Worm (Caenorhabditis elegans): ENCODE data around the gene srz-79.

Gene srz-79

ce11 chrIV:3539872-3540271 is 46.5 kb downstream of the srz-79 start, which contains the start of gene B0212.3:
Gene B0212.3, plus strand, starts transcription at chrIV:3540172.
- no peak for TF ChIP-seq egl-27 (tag; optimal IDR thresholded peaks at IDR 0.05)
- no peak for TF ChIP-seq nhr-11 (tag; optimal IDR thresholded peaks at IDR 0.05)
- TF ChIP-seq R02D3.7 (tag; optimal IDR thresholded peaks at IDR 0.05) = no peak
- TF ChIP-seq skn-1 (tag; optimal IDR thresholded peaks at IDR 0.05) = no peak
- no peak for TF ChIP-seq blmp-1 (tag; optimal IDR thresholded peaks at IDR 0.05; ENCODE audit: insufficient read depth)
- TF ChIP-seq nhr-21 (tag; optimal IDR thresholded peaks at IDR 0.05) = no peak
- TF ChIP-seq elt-1 (tag; optimal IDR thresholded peaks at IDR 0.05) = no peak
- no peak for TF ChIP-seq sma-9 (GFP tag; optimal IDR thresholded peaks at IDR 0.05)
- no peak for TF ChIP-seq sma-9 (tag; optimal IDR thresholded peaks at IDR 0.05)
- TF ChIP-seq mdl-1 (tag; optimal IDR thresholded peaks at IDR 0.05) = no peak
- TF ChIP-seq unc-55 (GFP tag; optimal IDR thresholded peaks at IDR 0.05) = no peak
- no peak for TF ChIP-seq F13H6.1 (tag; optimal IDR thresholded peaks at IDR 0.05)
- no peak for TF ChIP-seq nhr-25 (tag; optimal IDR thresholded peaks at IDR 0.05)
- TF ChIP-seq alr-1 (tag; optimal IDR thresholded peaks at IDR 0.05) = no peak
- TF ChIP-seq nhr-237 (tag; optimal IDR thresholded peaks at IDR 0.05) = no peak
